Fruit fly (Drosophila melanogaster): Measurements from ENCODE around the gene mRpS31.

- TF ChIP-seq Hr96 (GFP tag; optimal IDR thresholded peaks at IDR 0.05) (no peak), CG7101 (tag; optimal IDR thresholded peaks at IDR 0.05) (no peak), pad (GFP tag; optimal IDR thresholded peaks at IDR 0.05) (no peak), CG12768 (GFP tag; optimal IDR thresholded peaks at IDR 0.05) (no peak), ovo (GFP tag; optimal IDR thresholded peaks at IDR 0.05) (no peak), kay (GFP tag; ENCODE audit: borderline replicate concordance) (no peak), CG5204 (GFP tag; optimal IDR thresholded peaks at IDR 0.05) (no peak), CG14711 (tag; optimal IDR thresholded peaks at IDR 0.05) (no peak), CG11617 (GFP tag; optimal IDR thresholded peaks at IDR 0.05) (no peak), Clk (GFP tag; optimal IDR thresholded peaks at IDR 0.05) (no peak), cnc (optimal IDR thresholded peaks at IDR 0.05) (no peak)
These were observed 19.5 kb downstream of the mRpS31 start for dm6 chr3L:16024276-16025019.

Data from whole organism, adult.